Worm (Caenorhabditis elegans) whole organism, midembryonic: Measurements from ENCODE around the gene Y62E10A.3.

Experiments
- T22C8.4 ChIP-seq: fragments of 200-800 bp; sonication (Bioruptor generic); IDR thresholded peaks from 2 replicates; pipeline ENCODE4 v1.3.6; 2022; ENCODE audit warnings: missing genetic modification characterization, missing compliant biosample characterization
- ref-1 ChIP-seq: fragments of 200-800 bp; sonication (Bioruptor generic); conservative IDR thresholded peaks from 2 replicates; pipeline ENCODE4 v1.3.6; 2022; ENCODE audit warnings: missing genetic modification reagents, missing genetic modification characterization, missing compliant biosample characterization

DNA sequence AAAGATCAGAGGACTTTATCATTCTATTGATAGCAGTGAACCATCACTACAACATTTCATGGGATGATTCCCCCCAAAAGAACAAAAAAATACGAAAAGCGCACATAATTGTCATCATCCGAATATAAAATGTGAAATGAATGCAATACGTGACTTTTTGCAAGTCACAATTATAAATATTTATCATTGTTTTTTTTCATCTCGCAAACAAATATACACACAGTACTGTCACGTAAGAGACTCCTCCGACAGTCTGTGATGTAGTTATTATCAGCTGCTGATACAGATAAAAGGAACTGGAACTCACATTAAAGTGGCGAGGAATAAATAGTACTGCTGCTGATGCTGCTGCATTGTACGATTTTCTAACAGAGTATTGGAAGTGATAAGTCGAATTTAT, 36.3 kb upstream of the Y62E10A.3 start:
- no peak for TF ChIP-seq T22C8.4 (GFP tag; lab: Robert Waterston, UW)
- TF ChIP-seq ref-1 (GFP tag; lab: Robert Waterston, UW): no peak
